Worm (Caenorhabditis elegans): ENCODE measurements around the gene C35D10.17.

ce11 chrIII:4879445-4879844, 12.6 kb downstream of the C35D10.17 start, which contains the start of gene C35D10.1:
- TF ChIP-seq cey-2 (tag; optimal IDR thresholded peaks at IDR 0.05; ENCODE audit: borderline replicate concordance, insufficient read depth) (no peak), snpc-4 (tag; optimal IDR thresholded peaks at IDR 0.05) (no peak), ama-1 (optimal IDR thresholded peaks at IDR 0.05) (no peak), nhr-28 (tag; optimal IDR thresholded peaks at IDR 0.05) (no peak), nhr-10 (tag; optimal IDR thresholded peaks at IDR 0.05) (no peak), egl-27 (tag; optimal IDR thresholded peaks at IDR 0.05) (no peak), zag-1 (tag; optimal IDR thresholded peaks at IDR 0.05) (no peak), aly-2 (tag; optimal IDR thresholded peaks at IDR 0.05) (no peak)

Data from whole organism, L4 larva.